Fruit fly (Drosophila melanogaster) Kc167 (cell line): Measurements from ENCODE around the gene CG15578.

Source experiments
- Myc ChIP-seq: fragments of >200 bp; optimal IDR thresholded peaks from 2 replicates; lab custom pipeline; 2017; ENCODE audit warnings: missing external identifiers
- Sin3A ChIP-seq: fragments of >200 bp; optimal IDR thresholded peaks from 2 replicates; lab custom pipeline; 2018; ENCODE audit warnings: missing external identifiers
- h ChIP-seq: fragments of >200 bp; optimal IDR thresholded peaks from 3 replicates; lab custom pipeline; 2018; ENCODE audit warnings: missing external identifiers
- insv ChIP-seq: fragments of >200 bp; optimal IDR thresholded peaks from 3 replicates; lab custom pipeline; 2018; ENCODE audit warnings: missing external identifiers
- psq ChIP-seq: fragments of >200 bp; optimal IDR thresholded peaks from 2 replicates; lab custom pipeline; 2017; ENCODE audit warnings: missing external identifiers
- ttk ChIP-seq: sonication (Bioruptor generic); optimal IDR thresholded peaks from 2 replicates; lab custom pipeline; 2017; ENCODE audit warnings: missing external identifiers

The CG15578 gene

dm6 chrX:4280769-4281168 is 3.0 kb upstream of the CG15578 start:
- no peak for TF ChIP-seq insv (lab: Kevin White, UChicago)
- TF ChIP-seq ttk (lab: Kevin White, UChicago), result no peak
- TF ChIP-seq psq (lab: Kevin White, UChicago), result no peak
- TF ChIP-seq Myc (lab: Kevin White, UChicago), result no peak
- TF ChIP-seq h (lab: Kevin White, UChicago), result no peak
- TF ChIP-seq Sin3A (lab: Kevin White, UChicago), result no peak

- TF ChIP-seq ttk (lab: Kevin White, UChicago), result no peak
- no peak for TF ChIP-seq Sin3A (lab: Kevin White, UChicago)
- TF ChIP-seq h (lab: Kevin White, UChicago), result no peak
- no peak for TF ChIP-seq Myc (lab: Kevin White, UChicago)
- TF ChIP-seq psq (lab: Kevin White, UChicago), result no peak
- no peak for TF ChIP-seq insv (lab: Kevin White, UChicago)
These were observed 861 bp downstream of the CG15578 start, which contains the start of gene CG15577 for dm6 chrX:4276900-4277299. CG15577 (minus strand) TSS chrX:4277000.

- TF ChIP-seq ttk (lab: Kevin White, UChicago) (no peak), Myc (lab: Kevin White, UChicago) (no peak), h (lab: Kevin White, UChicago) (no peak), psq (lab: Kevin White, UChicago) (no peak), Sin3A (lab: Kevin White, UChicago) (no peak)
These were observed 4.3 kb downstream of the CG15578 start for dm6 chrX:4273499-4273898.

dm6 chrX:4268401-4268800 is 9.4 kb downstream of the CG15578 start, which contains the start of gene CG15572:
CG15572 (plus strand) TSS chrX:4268701.
- TF ChIP-seq h (lab: Kevin White, UChicago) (no peak), insv (lab: Kevin White, UChicago) (no peak)

- TF ChIP-seq psq (lab: Kevin White, UChicago), result no peak
- no peak for TF ChIP-seq insv (lab: Kevin White, UChicago)
These were observed 12.0 kb downstream of the CG15578 start, which contains the start of gene CG12691 for dm6 chrX:4265797-4266196. CG12691 (plus strand) TSS chrX:4266097.

dm6 chrX:4265327-4265726 is 12.4 kb downstream of the CG15578 start:
- no peak for TF ChIP-seq insv (lab: Kevin White, UChicago)
- TF ChIP-seq Myc (lab: Kevin White, UChicago), result no peak
- TF ChIP-seq ttk (lab: Kevin White, UChicago), result no peak
- TF ChIP-seq h (lab: Kevin White, UChicago), result no peak

- TF ChIP-seq psq (lab: Kevin White, UChicago) (no peak), Sin3A (lab: Kevin White, UChicago) (no peak), h (lab: Kevin White, UChicago) (no peak), ttk (lab: Kevin White, UChicago) (no peak), insv (lab: Kevin White, UChicago) (no peak), Myc (lab: Kevin White, UChicago) (no peak)
These were observed 13.4 kb downstream of the CG15578 start for dm6 chrX:4264319-4264718.

- TF ChIP-seq Sin3A (lab: Kevin White, UChicago), result no peak
- TF ChIP-seq Myc (lab: Kevin White, UChicago), result no peak
- TF ChIP-seq psq (lab: Kevin White, UChicago), result no peak
- no peak for TF ChIP-seq h (lab: Kevin White, UChicago)
- no peak for TF ChIP-seq ttk (lab: Kevin White, UChicago)
- TF ChIP-seq insv (lab: Kevin White, UChicago), result no peak
These were observed 15.1 kb downstream of the CG15578 start for dm6 chrX:4262661-4263060.

- TF ChIP-seq psq (lab: Kevin White, UChicago), result no peak
- TF ChIP-seq h (lab: Kevin White, UChicago), result no peak
- no peak for TF ChIP-seq Myc (lab: Kevin White, UChicago)
- no peak for TF ChIP-seq insv (lab: Kevin White, UChicago)
- TF ChIP-seq Sin3A (lab: Kevin White, UChicago), result no peak
- no peak for TF ChIP-seq ttk (lab: Kevin White, UChicago)
These were observed 25.1 kb downstream of the CG15578 start, which contains the start of gene CG15576 for dm6 chrX:4252690-4253089. CG15576 (minus strand) TSS chrX:4252790.

dm6 chrX:4248077-4248476 is 29.7 kb downstream of the CG15578 start, which contains the start of gene CG43135:
CG43135 (plus strand) TSS chrX:4248377.
- no peak for TF ChIP-seq Sin3A (lab: Kevin White, UChicago)
- no peak for TF ChIP-seq insv (lab: Kevin White, UChicago)
- TF ChIP-seq h (lab: Kevin White, UChicago), result no peak
- no peak for TF ChIP-seq Myc (lab: Kevin White, UChicago)
- TF ChIP-seq ttk (lab: Kevin White, UChicago), result no peak
- TF ChIP-seq psq (lab: Kevin White, UChicago), result no peak

dm6 chrX:4247013-4247412 is 30.7 kb downstream of the CG15578 start, which contains the start of gene CG43134:
CG43134 (plus strand) TSS chrX:4247313.
- no peak for TF ChIP-seq h (lab: Kevin White, UChicago)
- no peak for TF ChIP-seq psq (lab: Kevin White, UChicago)
- no peak for TF ChIP-seq Myc (lab: Kevin White, UChicago)
- no peak for TF ChIP-seq ttk (lab: Kevin White, UChicago)
- TF ChIP-seq Sin3A (lab: Kevin White, UChicago), result no peak
- no peak for TF ChIP-seq insv (lab: Kevin White, UChicago)

- TF ChIP-seq Sin3A (lab: Kevin White, UChicago) (no peak), ttk (lab: Kevin White, UChicago) (no peak), Myc (lab: Kevin White, UChicago) (no peak), insv (lab: Kevin White, UChicago) (no peak), h (lab: Kevin White, UChicago) (no peak), psq (lab: Kevin White, UChicago) (no peak)
These were observed 31.7 kb downstream of the CG15578 start, which contains the start of gene Muc4B for dm6 chrX:4246039-4246438. Muc4B (minus strand) TSS chrX:4246139.
